Worm (Caenorhabditis elegans) whole organism, L4 larva: ENCODE results near the gene exos-8.
A peak's percentile ranks its signal among the peaks of the same experiment; 100 is the strongest.

ENCODE experiments used
- ceh-32 ChIP-seq: sonication (generic microtip); optimal IDR thresholded peaks from 2 replicates; lab custom pipeline; 2016; ENCODE audit warnings: mild to moderate bottlenecking, missing genetic modification characterization, missing compliant biosample characterization; ENCODE audit not compliant: poor library complexity
- dmd-6 ChIP-seq: fragments of 200-800 bp; sonication (Bioruptor generic); IDR thresholded peaks from 2 replicates; pipeline ENCODE4 v1.3.6; 2022; ENCODE audit warnings: missing genetic modification reagents, missing genetic modification characterization, missing compliant biosample characterization
- hlh-30 ChIP-seq: sonication (generic microtip); optimal IDR thresholded peaks from 2 replicates; lab custom pipeline; 2017; ENCODE audit warnings: antibody characterized with exemption, mild to moderate bottlenecking, missing genetic modification characterization, missing compliant biosample characterization; ENCODE audit not compliant: insufficient read depth
- lim-7 ChIP-seq: fragments of 200-800 bp; sonication (Bioruptor generic); IDR thresholded peaks from 2 replicates; pipeline ENCODE4 v1.3.6; 2022; ENCODE audit warnings: missing genetic modification characterization, missing compliant biosample characterization
- set-16 ChIP-seq: fragments of 200-800 bp; sonication (Bioruptor generic); IDR thresholded peaks from 2 replicates; pipeline ENCODE4 v1.3.6; 2022; ENCODE audit warnings: missing genetic modification reagents, missing genetic modification characterization, missing compliant biosample characterization

ce11 chrII:6768014-6768413 lies 26.5 kb downstream of the exos-8 start, which contains the start of gene F41G3.18:
- TF ChIP-seq lim-7 (GFP tag; lab: Robert Waterston, UW) (no peak), ceh-32 (no peak), set-16 (no peak), hlh-30 (tag; lab: Kevin White, UChicago) (no peak), dmd-6 (0 out of 2 replicates have a peak, but pooled peaks have one; percentile 6)
